Fruit fly (Drosophila melanogaster) whole organism, embryonic: ENCODE results near the gene CG10730.
A peak's percentile ranks its signal among the peaks of the same experiment; 100 is the strongest.

Source experiments
- Asciz ChIP-seq: fragments of 200-800 bp; sonication (Bioruptor generic); optimal IDR thresholded peaks from 2 replicates; lab custom pipeline; 2017; ENCODE audit warnings: missing biosample characterization, mild to moderate bottlenecking, missing genetic modification characterization, missing genetic modification reagents
- Atf-2 ChIP-seq: fragments of 200-800 bp; sonication (Bioruptor generic); optimal IDR thresholded peaks from 2 replicates; lab custom pipeline; 2016; ENCODE audit warnings: missing biosample characterization, missing genetic modification characterization
- CG1024 ChIP-seq: fragments of 200-800 bp; sonication (Bioruptor generic); IDR thresholded peaks from 2 replicates; pipeline ENCODE4 v1.3.6; 2022; ENCODE audit warnings: missing biosample characterization, missing genetic modification characterization
- CG10267 ChIP-seq: fragments of 200-800 bp; sonication (Bioruptor generic); optimal IDR thresholded peaks from 2 replicates; lab custom pipeline; 2018; ENCODE audit warnings: missing biosample characterization, mild to moderate bottlenecking, missing genetic modification characterization, moderate library complexity
- CG10274 ChIP-seq: fragments of 200-800 bp; sonication (Bioruptor generic); optimal IDR thresholded peaks from 3 replicates; lab custom pipeline; 2017; ENCODE audit warnings: missing biosample characterization, mild to moderate bottlenecking, missing genetic modification characterization
- CG10565 ChIP-seq: fragments of 200-800 bp; sonication (Bioruptor generic); optimal IDR thresholded peaks from 3 replicates; lab custom pipeline; 2016; ENCODE audit warnings: missing biosample characterization, mild to moderate bottlenecking, missing genetic modification characterization
- CG11085 ChIP-seq: fragments of 200-800 bp; sonication (Bioruptor generic); IDR thresholded peaks from 2 replicates; pipeline ENCODE4 v1.3.6; 2022; ENCODE audit warnings: missing biosample characterization, missing genetic modification characterization
- CG12659 ChIP-seq: fragments of 200-800 bp; sonication (Bioruptor generic); optimal IDR thresholded peaks from 3 replicates; lab custom pipeline; 2017; ENCODE audit warnings: mild to moderate bottlenecking, missing biosample characterization, missing genetic modification reagents, missing genetic modification characterization
- CG12769 ChIP-seq: fragments of 200-800 bp; sonication (Bioruptor generic); optimal IDR thresholded peaks from 2 replicates; lab custom pipeline; 2019; ENCODE audit warnings: missing biosample characterization, mild to moderate bottlenecking, missing genetic modification characterization, moderate library complexity
- CG14441 ChIP-seq: fragments of 200-800 bp; sonication (Bioruptor generic); IDR thresholded peaks from 2 replicates; pipeline ENCODE4 v1.3.6; 2022; ENCODE audit warnings: missing biosample characterization, missing genetic modification characterization
- CG34224 ChIP-seq: fragments of 200-800 bp; sonication (Bioruptor generic); IDR thresholded peaks from 3 replicates; pipeline ENCODE4 v1.3.6; 2022; ENCODE audit warnings: missing biosample characterization, missing genetic modification characterization; ENCODE audit not compliant: partially characterized antibody
- CG3838 ChIP-seq: fragments of 200-800 bp; sonication (Bioruptor generic); optimal IDR thresholded peaks from 3 replicates; lab custom pipeline; 2016; ENCODE audit warnings: missing biosample characterization, missing genetic modification characterization
- CG4404 ChIP-seq: fragments of 200-800 bp; sonication (Bioruptor generic); IDR thresholded peaks from 2 replicates; pipeline ENCODE4 v1.3.6; 2022; ENCODE audit warnings: missing biosample characterization, missing genetic modification characterization
- CG4707 ChIP-seq: fragments of 200-800 bp; sonication (Bioruptor generic); optimal IDR thresholded peaks from 2 replicates; lab custom pipeline; 2018; ENCODE audit warnings: missing biosample characterization, mild to moderate bottlenecking, missing genetic modification characterization, moderate library complexity
- CG4820 ChIP-seq: fragments of 200-800 bp; sonication (Bioruptor generic); optimal IDR thresholded peaks from 3 replicates; lab custom pipeline; 2016; ENCODE audit warnings: missing biosample characterization, missing genetic modification characterization
- CG6254 ChIP-seq: fragments of 200-800 bp; sonication (Bioruptor generic); optimal IDR thresholded peaks from 3 replicates; lab custom pipeline; 2017; ENCODE audit warnings: mild to moderate bottlenecking, missing biosample characterization, missing genetic modification reagents, missing genetic modification characterization
- CG7357 ChIP-seq: fragments of 200-800 bp; sonication (Bioruptor generic); IDR thresholded peaks from 3 replicates; pipeline ENCODE4 v1.3.6; 2022; ENCODE audit warnings: missing biosample characterization, missing genetic modification characterization
- CG7928 ChIP-seq: fragments of 200-800 bp; sonication (Bioruptor generic); optimal IDR thresholded peaks from 2 replicates; lab custom pipeline; 2017; ENCODE audit warnings: missing biosample characterization, mild to moderate bottlenecking, missing genetic modification characterization
- CG8089 ChIP-seq: fragments of 200-800 bp; sonication (Bioruptor generic); optimal IDR thresholded peaks from 3 replicates; lab custom pipeline; 2016; ENCODE audit warnings: missing biosample characterization, missing genetic modification characterization
- Deaf1 ChIP-seq: fragments of 200-800 bp; optimal IDR thresholded peaks from 3 replicates; lab custom pipeline; 2019; ENCODE audit warnings: missing biosample characterization, mild to moderate bottlenecking, missing genetic modification characterization, moderate library complexity
- Dfd ChIP-seq, 2 experiments: fragments of >200 bp; optimal IDR thresholded peaks; 2 replicates each; lab custom pipeline; 2017; ENCODE audit warnings: missing biosample characterization in 2 of 2, missing genetic modification characterization in 2 of 2
- Dll ChIP-seq: fragments of 200-800 bp; sonication (Bioruptor generic); IDR thresholded peaks from 4 replicates; pipeline ENCODE4 v1.3.6; 2022; ENCODE audit warnings: missing biosample characterization, missing genetic modification characterization; ENCODE audit not compliant: partially characterized antibody
- ERR ChIP-seq: fragments of 200-800 bp; sonication (Bioruptor generic); optimal IDR thresholded peaks from 2 replicates; lab custom pipeline; 2016; ENCODE audit warnings: missing biosample characterization, missing genetic modification characterization
- HHEX ChIP-seq: fragments of 200-800 bp; sonication (Bioruptor generic); optimal IDR thresholded peaks from 3 replicates; lab custom pipeline; 2017; ENCODE audit warnings: missing biosample characterization, mild to moderate bottlenecking, missing genetic modification characterization, missing genetic modification reagents
- Meics ChIP-seq: fragments of 200-800 bp; sonication (Bioruptor generic); optimal IDR thresholded peaks from 2 replicates; lab custom pipeline; 2017; ENCODE audit warnings: missing biosample characterization, mild to moderate bottlenecking, missing genetic modification characterization
- NC2β ChIP-seq: fragments of 200-800 bp; sonication (Bioruptor generic); optimal IDR thresholded peaks from 2 replicates; lab custom pipeline; 2016; ENCODE audit warnings: missing biosample characterization, missing genetic modification characterization
- Nf-YC ChIP-seq: fragments of 200-800 bp; optimal IDR thresholded peaks from 3 replicates; lab custom pipeline; 2019; ENCODE audit warnings: missing biosample characterization, mild to moderate bottlenecking, missing genetic modification characterization, moderate library complexity
- Oli ChIP-seq: fragments of 200-800 bp; sonication (Bioruptor generic); optimal IDR thresholded peaks from 2 replicates; lab custom pipeline; 2018; ENCODE audit warnings: missing biosample characterization, mild to moderate bottlenecking, missing genetic modification characterization, moderate library complexity
- Ssrp ChIP-seq: fragments of 200-800 bp; sonication (Bioruptor generic); optimal IDR thresholded peaks from 2 replicates; lab custom pipeline; 2018; ENCODE audit warnings: missing biosample characterization, mild to moderate bottlenecking, missing genetic modification characterization, moderate library complexity
- Xbp1 ChIP-seq: fragments of 200-800 bp; sonication (Bioruptor generic); optimal IDR thresholded peaks from 3 replicates; lab custom pipeline; 2016; ENCODE audit warnings: missing biosample characterization, mild to moderate bottlenecking, missing genetic modification characterization
- cato ChIP-seq: fragments of 200-800 bp; sonication (Bioruptor generic); optimal IDR thresholded peaks from 2 replicates; lab custom pipeline; 2016; ENCODE audit warnings: missing biosample characterization, missing genetic modification characterization, borderline replicate concordance
- chn ChIP-seq: fragments of 200-800 bp; sonication (Bioruptor generic); optimal IDR thresholded peaks from 2 replicates; lab custom pipeline; 2016; ENCODE audit warnings: missing biosample characterization, missing genetic modification characterization
- crol ChIP-seq: fragments of 200-800 bp; sonication (Bioruptor generic); IDR thresholded peaks from 2 replicates; pipeline ENCODE4 v1.3.6; 2022; ENCODE audit warnings: missing biosample characterization, missing genetic modification characterization
- ems ChIP-seq: fragments of 200-800 bp; sonication (Bioruptor generic); optimal IDR thresholded peaks from 3 replicates; lab custom pipeline; 2016; ENCODE audit warnings: missing biosample characterization, missing genetic modification characterization
- fu2 ChIP-seq: fragments of 200-800 bp; sonication (Bioruptor generic); optimal IDR thresholded peaks from 2 replicates; lab custom pipeline; 2016; ENCODE audit warnings: missing biosample characterization, missing genetic modification characterization
- gro ChIP-seq: fragments of 200-800 bp; sonication (Bioruptor generic); optimal IDR thresholded peaks from 2 replicates; lab custom pipeline; 2016; ENCODE audit warnings: missing biosample characterization, missing genetic modification characterization
- gsb-n ChIP-seq: fragments of 200-800 bp; sonication (Bioruptor generic); optimal IDR thresholded peaks from 3 replicates; lab custom pipeline; 2018; ENCODE audit warnings: missing biosample characterization, mild to moderate bottlenecking, missing genetic modification characterization
- lola ChIP-seq, 3 experiments: fragments of >200 bp in 2 of 3; fragments of 200-800 bp in 1 of 3; sonication (Bioruptor generic) in 1 of 3; optimal IDR thresholded peaks; 2 replicates each; lab custom pipeline; 2017 to 2019; ENCODE audit warnings: missing biosample characterization in 3 of 3, missing genetic modification characterization in 3 of 3, mild to moderate bottlenecking in 1 of 3, moderate library complexity in 1 of 3
- otp ChIP-seq: fragments of 200-800 bp; sonication (Bioruptor generic); IDR thresholded peaks from 3 replicates; pipeline ENCODE4, ENCODE4 v1.3.6; 2022; ENCODE audit warnings: missing biosample characterization, missing genetic modification characterization
- p53 ChIP-seq: fragments of 200-800 bp; sonication (Bioruptor generic); optimal IDR thresholded peaks from 2 replicates; lab custom pipeline; 2016; ENCODE audit warnings: missing biosample characterization, missing genetic modification characterization
- sens ChIP-seq: fragments of 200-800 bp; sonication (Bioruptor generic); peaks from one replicate; lab custom pipeline; 2016; ENCODE audit warnings: missing biosample characterization, missing genetic modification characterization
- sens-2 ChIP-seq: fragments of 200-800 bp; sonication (Bioruptor generic); IDR thresholded peaks from 2 replicates; pipeline ENCODE4 v1.3.6; 2022; ENCODE audit warnings: missing biosample characterization, missing genetic modification characterization
- sima ChIP-seq: fragments of 200-800 bp; sonication (Bioruptor generic); optimal IDR thresholded peaks from 2 replicates; lab custom pipeline; 2016; ENCODE audit warnings: missing biosample characterization, missing genetic modification characterization
- sisA ChIP-seq: fragments of 200-800 bp; sonication (Bioruptor generic); IDR thresholded peaks from 2 replicates; pipeline ENCODE4 v1.3.6; 2022; ENCODE audit warnings: missing biosample characterization, missing genetic modification characterization
- slbo ChIP-seq: fragments of 200-800 bp; sonication (Bioruptor generic); IDR thresholded peaks from 2 replicates; pipeline ENCODE4 v1.3.6; 2022; ENCODE audit warnings: missing biosample characterization, missing genetic modification characterization
- slou ChIP-seq: fragments of 200-800 bp; sonication (Bioruptor generic); optimal IDR thresholded peaks from 3 replicates; lab custom pipeline; 2016; ENCODE audit warnings: missing biosample characterization, missing genetic modification characterization
- slp2 ChIP-seq: fragments of 200-800 bp; sonication (Bioruptor generic); optimal IDR thresholded peaks from 2 replicates; lab custom pipeline; 2016; ENCODE audit warnings: missing biosample characterization, missing genetic modification characterization
- sna ChIP-seq: fragments of 200-800 bp; sonication (Bioruptor generic); IDR thresholded peaks from 2 replicates; pipeline ENCODE4 v1.3.6; 2022; ENCODE audit warnings: missing biosample characterization, missing genetic modification characterization; ENCODE audit not compliant: partially characterized antibody
- tgo ChIP-seq: fragments of 200-800 bp; sonication (Bioruptor generic); IDR thresholded peaks from 3 replicates; pipeline ENCODE4 v1.3.6; 2022; ENCODE audit warnings: missing biosample characterization, missing genetic modification characterization

CG10730 gene

DNA sequence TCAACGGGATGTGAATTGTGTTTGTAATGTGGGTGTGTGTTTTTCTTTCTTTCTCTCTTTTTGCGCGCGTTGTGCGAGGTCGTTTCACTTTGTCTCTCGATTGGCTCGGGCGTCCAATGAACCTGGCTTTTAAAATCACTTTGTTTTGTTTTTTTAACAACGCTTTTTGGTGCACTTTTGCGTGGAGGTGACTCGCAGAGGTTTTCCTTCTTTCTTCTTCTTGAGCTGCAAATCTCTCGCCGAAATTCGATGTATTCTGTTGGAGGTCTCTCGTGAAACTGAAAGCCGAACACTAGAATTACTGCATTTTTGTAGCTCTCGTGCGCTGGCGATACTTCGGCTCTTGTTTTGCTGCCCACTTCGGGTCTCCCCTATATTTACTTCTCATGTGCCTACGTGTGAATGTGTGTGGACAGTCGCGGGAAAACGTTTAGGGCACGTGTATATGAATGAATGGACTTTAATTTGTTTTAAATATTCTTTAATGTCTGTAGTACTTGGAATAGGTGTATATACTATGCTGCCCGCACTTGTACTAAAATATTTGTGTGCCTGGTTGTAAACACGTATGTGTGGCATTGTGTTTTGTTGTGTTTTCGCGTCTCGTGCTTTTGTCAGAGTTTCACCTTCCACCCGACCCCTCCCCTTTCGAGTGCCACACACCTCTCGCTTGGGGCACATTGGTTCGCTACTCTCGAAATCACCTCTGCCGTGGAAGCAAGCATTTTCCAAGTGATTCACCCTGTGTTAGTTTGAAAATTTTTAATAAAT, 13.0 kb upstream of the CG10730 start, which contains the start of gene fok (continued):
- TF ChIP-seq fu2 (GFP tag; lab: Kevin White, UChicago) (peak; percentile 92), NC2β (GFP tag; lab: Kevin White, UChicago) (peak; percentile 95), gro (GFP tag; lab: Kevin White, UChicago) (peak; percentile 96), CG4404 (GFP tag; lab: Robert Waterston, UW) (peak; percentile 90), CG12659 (GFP tag; lab: Kevin White, UChicago) (peak; percentile 98), ems (GFP tag; lab: Kevin White, UChicago) (peak; percentile 95), lola (GFP tag; optimal IDR thresholded peaks at IDR 0.05; lab: Kevin White, UChicago) (peak in 1 of 3 experiments; percentile 95), CG1024 (0 out of 2 replicates have a peak, but pooled peaks have one; percentile 41), sima (GFP tag; lab: Kevin White, UChicago) (peak; percentile 73), Asciz (GFP tag; lab: Kevin White, UChicago) (peak; percentile 96), slp2 (GFP tag; lab: Kevin White, UChicago) (peak; percentile 86), otp (GFP tag; lab: Robert Waterston, UW) (peak; percentile 86), CG6254 (peak; percentile 93), cato (GFP tag; lab: Kevin White, UChicago) (peak; percentile 91), CG12769 (tag; lab: Kevin White, UChicago) (peak; percentile 95), Oli (tag; lab: Kevin White, UChicago) (peak; percentile 96), CG8089 (GFP tag; lab: Kevin White, UChicago) (peak; percentile 90), gsb-n (tag; lab: Kevin White, UChicago) (peak; percentile 96), CG14441 (GFP tag; lab: Robert Waterston, UW) (peak; percentile 92), CG34224 (GFP tag; lab: Robert Waterston, UW) (no peak), sens (GFP tag; lab: Kevin White, UChicago) (peak; percentile 99), p53 (peak; percentile 79), CG7928 (GFP tag; lab: Kevin White, UChicago) (peak; percentile 79), Nf-YC (tag; lab: Kevin White, UChicago) (peak; percentile 92), CG7357 (GFP tag; lab: Robert Waterston, UW) (peak; percentile 83), CG10274 (peak; percentile 89), Ssrp (tag; lab: Kevin White, UChicago) (peak; percentile 93), Meics (peak; percentile 95), ERR (GFP tag; lab: Kevin White, UChicago) (peak; percentile 93), Deaf1 (tag; lab: Kevin White, UChicago) (peak; percentile 100), sisA (GFP tag; lab: Robert Waterston, UW) (peak; percentile 91), CG4820 (peak; percentile 93), Dll (peak; percentile 32; the same call in 1 of the 4 replicates), crol (peak; percentile 96), slou (GFP tag; lab: Kevin White, UChicago) (peak; percentile 90), CG10267 (tag; lab: Kevin White, UChicago) (peak; percentile 93), CG4707 (GFP tag; lab: Kevin White, UChicago) (peak; percentile 87), sens-2 (GFP tag; lab: Robert Waterston, UW) (peak; percentile 77), CG10565 (GFP tag; lab: Kevin White, UChicago) (peak; percentile 40), HHEX (peak; percentile 97), sna (no peak), Xbp1 (GFP tag; lab: Kevin White, UChicago) (peak; percentile 96), Dfd (GFP tag; optimal IDR thresholded peaks at IDR 0.05; lab: Kevin White, UChicago) (no peak), CG11085 (GFP tag; lab: Robert Waterston, UW) (peak; percentile 79), slbo (GFP tag; lab: Robert Waterston, UW) (peak; percentile 94), CG3838 (GFP tag; lab: Kevin White, UChicago) (peak; percentile 90), tgo (peak; percentile 97), chn (GFP tag; lab: Kevin White, UChicago) (peak; percentile 94), Atf-2 (GFP tag; lab: Kevin White, UChicago) (peak; percentile 92)
